Fruit fly (Drosophila melanogaster): ENCODE measurements around the gene Smyd5.

- no peak for TF ChIP-seq Abd-B (GFP tag; optimal IDR thresholded peaks at IDR 0.05)
- TF ChIP-seq h (GFP tag; optimal IDR thresholded peaks at IDR 0.05): no peak
- no peak for TF ChIP-seq Sp1 (GFP tag; optimal IDR thresholded peaks at IDR 0.05)
Measured at dm6 chr3R:21263177-21263576, 44.6 kb upstream of the Smyd5 start.
